Fruit fly (Drosophila melanogaster) whole organism, pupa: ENCODE measurements around the gene Rab1.

ENCODE experiments used
- CG10348 ChIP-seq: fragments of 200-800 bp; sonication (Bioruptor generic); IDR thresholded peaks from 2 replicates; pipeline ENCODE4 v1.3.6; 2022; ENCODE audit warnings: missing biosample characterization, missing genetic modification characterization
- CG15710 ChIP-seq: fragments of 200-800 bp; sonication (Bioruptor generic); optimal IDR thresholded peaks from 2 replicates; lab custom pipeline; 2018; ENCODE audit warnings: missing biosample characterization, mild to moderate bottlenecking, missing genetic modification characterization, moderate library complexity
- CG17806 ChIP-seq: fragments of 200-800 bp; sonication (Bioruptor generic); optimal IDR thresholded peaks from 2 replicates; lab custom pipeline; 2018; ENCODE audit warnings: missing biosample characterization, mild to moderate bottlenecking, missing genetic modification characterization, moderate library complexity
- CG4496 ChIP-seq: fragments of 200-800 bp; sonication (Bioruptor generic); IDR thresholded peaks from 3 replicates; pipeline ENCODE4 v1.3.6; 2022; ENCODE audit warnings: missing biosample characterization, missing genetic modification characterization
- CG8159 ChIP-seq: fragments of 200-800 bp; sonication (Bioruptor generic); optimal IDR thresholded peaks from 3 replicates; lab custom pipeline; 2018; ENCODE audit warnings: missing biosample characterization, mild to moderate bottlenecking, missing genetic modification characterization, moderate library complexity
- CG9948 ChIP-seq: fragments of 200-800 bp; sonication (Bioruptor generic); optimal IDR thresholded peaks from 2 replicates; lab custom pipeline; 2018; ENCODE audit warnings: missing biosample characterization, mild to moderate bottlenecking, missing genetic modification characterization, moderate library complexity
- Pif1B ChIP-seq: fragments of 200-800 bp; sonication (Bioruptor generic); optimal IDR thresholded peaks from 3 replicates; lab custom pipeline; 2016; ENCODE audit warnings: missing biosample characterization, missing genetic modification characterization
- Snoo ChIP-seq: fragments of 200-800 bp; sonication (Bioruptor generic); optimal IDR thresholded peaks from 3 replicates; lab custom pipeline; 2017; ENCODE audit warnings: missing biosample characterization, mild to moderate bottlenecking, missing genetic modification characterization, inconsistent platforms
- fd96Ca ChIP-seq: fragments of 200-800 bp; sonication (Bioruptor generic); IDR thresholded peaks from 3 replicates; pipeline ENCODE4 v1.3.6; 2022; ENCODE audit warnings: missing biosample characterization, missing genetic modification characterization
- rn ChIP-seq: fragments of 200-800 bp; sonication (Bioruptor generic); IDR thresholded peaks from 2 replicates; pipeline ENCODE4 v1.3.6; 2022; ENCODE audit warnings: missing biosample characterization, missing genetic modification characterization

dm6 chr3R:21269923-21270322 lies 1.1 kb upstream of the Rab1 start, which contains the start of the genes AP-2sigma and Idi:
- peak; percentile 51; the same call in 1 of the 3 replicates for TF ChIP-seq fd96Ca (GFP tag; lab: Robert Waterston, UW)
- no peak for TF ChIP-seq CG17806
- no peak for TF ChIP-seq CG8159 (tag; lab: Kevin White, UChicago)
- peak; percentile 38 for TF ChIP-seq Snoo (tag; lab: Kevin White, UChicago)
- TF ChIP-seq Pif1B (GFP tag; lab: Kevin White, UChicago): no peak
- no peak for TF ChIP-seq CG10348 (GFP tag; lab: Robert Waterston, UW)
- no peak for TF ChIP-seq CG9948
- TF ChIP-seq rn (GFP tag; lab: Robert Waterston, UW): no peak
- peak; percentile 52; the same call in 2 of the 3 replicates for TF ChIP-seq CG4496
- no peak for TF ChIP-seq CG15710 (tag; lab: Kevin White, UChicago)
